Fruit fly (Drosophila melanogaster) whole organism, wandering third instar larva: ENCODE measurements around the gene CG9328.

Source experiments
- Abd-B ChIP-seq: fragments of >200 bp; optimal IDR thresholded peaks from 2 replicates; lab custom pipeline; 2017; ENCODE audit warnings: missing biosample characterization, missing genetic modification characterization
- CG32264 ChIP-seq: fragments of 200-800 bp; sonication (Bioruptor generic); optimal IDR thresholded peaks from 2 replicates; lab custom pipeline; 2016; ENCODE audit warnings: missing biosample characterization, missing genetic modification characterization
- CG9705 ChIP-seq: fragments of 200-800 bp; sonication (Bioruptor generic); optimal IDR thresholded peaks from 2 replicates; lab custom pipeline; 2018; ENCODE audit warnings: missing biosample characterization, mild to moderate bottlenecking, missing genetic modification characterization
- CrebA ChIP-seq: fragments of 200-800 bp; sonication (Bioruptor generic); optimal IDR thresholded peaks from 2 replicates; lab custom pipeline; 2016; ENCODE audit warnings: missing biosample characterization, mild to moderate bottlenecking, missing genetic modification characterization, borderline replicate concordance
- Dfd ChIP-seq: fragments of >200 bp; optimal IDR thresholded peaks from 2 replicates; lab custom pipeline; 2017; ENCODE audit warnings: missing biosample characterization, missing genetic modification characterization
- Dif ChIP-seq: fragments of 200-275, 200-300 bp; sonication (Bioruptor generic); optimal IDR thresholded peaks from 2 replicates; lab custom pipeline; 2018; ENCODE audit warnings: missing biosample characterization, missing genetic modification characterization; ENCODE audit not compliant: partially characterized antibody
- GATAd ChIP-seq: sonication (Bioruptor generic); optimal IDR thresholded peaks from 2 replicates; lab custom pipeline; 2016; ENCODE audit warnings: missing biosample characterization, missing genetic modification characterization
- HLH106 ChIP-seq: fragments of 200-800 bp; optimal IDR thresholded peaks from 3 replicates; lab custom pipeline; 2019; ENCODE audit warnings: missing biosample characterization, mild to moderate bottlenecking, missing genetic modification characterization, moderate library complexity
- Hnf4 ChIP-seq: fragments of 200-800 bp; sonication (Bioruptor generic); optimal IDR thresholded peaks from 2 replicates; lab custom pipeline; 2016; ENCODE audit warnings: missing biosample characterization, mild to moderate bottlenecking, missing genetic modification characterization
- Hr78 ChIP-seq: fragments of >200 bp; optimal IDR thresholded peaks from 2 replicates; lab custom pipeline; 2017; ENCODE audit warnings: missing biosample characterization, missing genetic modification characterization
- Hr83 ChIP-seq: fragments of 200-300 bp; sonication (Bioruptor generic); optimal IDR thresholded peaks from 2 replicates; lab custom pipeline; 2016; ENCODE audit warnings: missing biosample characterization, mild to moderate bottlenecking, missing genetic modification characterization, moderate library complexity; ENCODE audit not compliant: poor library complexity, severe bottlenecking
- Jra ChIP-seq: sonication (Bioruptor generic); optimal IDR thresholded peaks from 2 replicates; lab custom pipeline; 2016; ENCODE audit warnings: missing biosample characterization, missing genetic modification characterization
- Mio ChIP-seq: sonication (Bioruptor generic); optimal IDR thresholded peaks from 2 replicates; lab custom pipeline; 2016; ENCODE audit warnings: missing biosample characterization, missing genetic modification characterization
- Myc ChIP-seq: fragments of >200 bp; optimal IDR thresholded peaks from 2 replicates; lab custom pipeline; 2017
- N ChIP-seq: fragments of >200 bp; optimal IDR thresholded peaks from 2 replicates; lab custom pipeline; 2018; ENCODE audit warnings: missing biosample characterization, missing external identifiers, missing genetic modification characterization
- OdsH ChIP-seq: fragments of 200-800 bp; sonication (Bioruptor generic); optimal IDR thresholded peaks from 2 replicates; lab custom pipeline; 2016; ENCODE audit warnings: missing biosample characterization, mild to moderate bottlenecking, missing genetic modification characterization
- Rel ChIP-seq, 2 experiments: fragments of 200-800 bp; sonication (Bioruptor generic) in 1 of 2; optimal IDR thresholded peaks; 2 replicates in 1 of 2; 3 replicates in 1 of 2; lab custom pipeline; 2016 to 2019; ENCODE audit warnings: mild to moderate bottlenecking in 2 of 2, missing biosample characterization in 2 of 2, missing genetic modification characterization in 2 of 2, moderate library complexity in 1 of 2
- Sp1 ChIP-seq: fragments of 200-800 bp; sonication (Bioruptor generic); optimal IDR thresholded peaks from 3 replicates; lab custom pipeline; 2019; ENCODE audit warnings: missing biosample characterization, mild to moderate bottlenecking, missing genetic modification characterization, moderate library complexity
- Vsx2 ChIP-seq: fragments of 200-300, 225-300 bp; sonication (Bioruptor generic); optimal IDR thresholded peaks from 2 replicates; lab custom pipeline; 2018; ENCODE audit warnings: missing biosample characterization, missing genetic modification characterization; ENCODE audit not compliant: partially characterized antibody
- br ChIP-seq: fragments of 200-800 bp; sonication (Bioruptor generic); optimal IDR thresholded peaks from 2 replicates; lab custom pipeline; 2016; ENCODE audit warnings: missing biosample characterization, missing genetic modification characterization
- brk ChIP-seq: fragments of 200-800 bp; sonication (Bioruptor generic); optimal IDR thresholded peaks from 2 replicates; lab custom pipeline; 2016; ENCODE audit warnings: missing biosample characterization, mild to moderate bottlenecking, missing genetic modification characterization
- dl ChIP-seq, 2 experiments: fragments of 175-275, 200-275 bp in 1 of 2; fragments of 200-275 bp in 1 of 2; sonication (Bioruptor generic); optimal IDR thresholded peaks; lab custom pipeline; 2018; ENCODE audit warnings: mild to moderate bottlenecking in 2 of 2, missing biosample characterization in 2 of 2, missing genetic modification characterization in 2 of 2, moderate library complexity in 2 of 2; ENCODE audit not compliant: partially characterized antibody in 2 of 2, insufficient read depth in 1 of 2
- dmrt93B ChIP-seq: fragments of 200-800 bp; sonication (Bioruptor generic); optimal IDR thresholded peaks from 2 replicates; lab custom pipeline; 2018; ENCODE audit warnings: missing biosample characterization, mild to moderate bottlenecking, missing genetic modification characterization
- dsf ChIP-seq: sonication (Bioruptor generic); optimal IDR thresholded peaks from 2 replicates; lab custom pipeline; 2016; ENCODE audit warnings: missing biosample characterization, missing genetic modification characterization, borderline replicate concordance
- ey ChIP-seq: fragments of 200-800 bp; sonication (Bioruptor generic); optimal IDR thresholded peaks from 2 replicates; lab custom pipeline; 2016; ENCODE audit warnings: missing biosample characterization, missing genetic modification characterization
- foxo ChIP-seq, 2 experiments: fragments of 200-800 bp; sonication (Bioruptor generic); optimal IDR thresholded peaks; 2 replicates in 1 of 2; 3 replicates in 1 of 2; lab custom pipeline; 2016 to 2017; ENCODE audit warnings: missing biosample characterization in 2 of 2, missing genetic modification characterization in 2 of 2
- fru ChIP-seq: fragments of 200-800 bp; sonication (Bioruptor generic); optimal IDR thresholded peaks from 3 replicates; lab custom pipeline; 2016; ENCODE audit warnings: missing biosample characterization, mild to moderate bottlenecking, missing genetic modification characterization
- h ChIP-seq: fragments of 200-800 bp; sonication (Bioruptor generic); optimal IDR thresholded peaks from 3 replicates; lab custom pipeline; 2016; ENCODE audit warnings: missing biosample characterization, mild to moderate bottlenecking, missing genetic modification characterization
- jim ChIP-seq: fragments of 175-275, 200-325 bp; sonication (Bioruptor generic); optimal IDR thresholded peaks from 2 replicates; lab custom pipeline; 2016; ENCODE audit warnings: missing biosample characterization, mild to moderate bottlenecking, missing genetic modification characterization
- lola ChIP-seq: fragments of >200 bp; optimal IDR thresholded peaks from 2 replicates; lab custom pipeline; 2017; ENCODE audit warnings: missing biosample characterization, missing genetic modification characterization
- pan ChIP-seq: fragments of >200 bp; optimal IDR thresholded peaks from 2 replicates; lab custom pipeline; 2017
- psq ChIP-seq: fragments of 200-800 bp; sonication (Bioruptor generic); optimal IDR thresholded peaks from 3 replicates; lab custom pipeline; 2017; ENCODE audit warnings: missing biosample characterization, mild to moderate bottlenecking, missing genetic modification characterization, moderate library complexity
- rgr ChIP-seq: fragments of 200-800 bp; sonication (Bioruptor generic); optimal IDR thresholded peaks from 3 replicates; lab custom pipeline; 2016; ENCODE audit warnings: missing biosample characterization, mild to moderate bottlenecking, missing genetic modification characterization
- sage ChIP-seq: fragments of 200-800 bp; sonication (Bioruptor generic); optimal IDR thresholded peaks from 2 replicates; lab custom pipeline; 2016; ENCODE audit warnings: missing biosample characterization, mild to moderate bottlenecking, missing genetic modification characterization
- sv ChIP-seq: fragments of 200-800 bp; sonication (Bioruptor generic); optimal IDR thresholded peaks from 3 replicates; lab custom pipeline; 2016; ENCODE audit warnings: missing biosample characterization, missing genetic modification characterization
- tai ChIP-seq: sonication (Bioruptor generic); optimal IDR thresholded peaks from 2 replicates; lab custom pipeline; 2016; ENCODE audit warnings: missing biosample characterization, missing genetic modification characterization
- usp ChIP-seq: fragments of >200 bp; optimal IDR thresholded peaks from 2 replicates; lab custom pipeline; 2017; ENCODE audit warnings: missing biosample characterization, missing genetic modification characterization
- woc ChIP-seq: sonication (Bioruptor generic); optimal IDR thresholded peaks from 2 replicates; lab custom pipeline; 2016; ENCODE audit warnings: missing biosample characterization, mild to moderate bottlenecking, missing genetic modification characterization

Gene CG9328

dm6 chr2L:20760956-20761355 lies 36.6 kb upstream of the CG9328 start:
- TF ChIP-seq rgr: peak; percentile 24
- TF ChIP-seq sv (GFP tag; lab: Kevin White, UChicago): no peak
- TF ChIP-seq h (GFP tag; lab: Kevin White, UChicago): peak; percentile 16
- TF ChIP-seq tai (GFP tag; lab: Kevin White, UChicago): no peak
- TF ChIP-seq CG32264 (GFP tag; lab: Kevin White, UChicago): no peak
- no peak for TF ChIP-seq dmrt93B
- TF ChIP-seq Hr83 (GFP tag; lab: Kevin White, UChicago): no peak
- no peak for TF ChIP-seq Dif (GFP tag; lab: Kevin White, UChicago)
- no peak for TF ChIP-seq Mio (GFP tag; lab: Kevin White, UChicago)
- no peak for TF ChIP-seq Hnf4 (GFP tag; lab: Kevin White, UChicago)
- TF ChIP-seq fru: no peak
- TF ChIP-seq foxo (GFP tag; optimal IDR thresholded peaks at IDR 0.05; lab: Kevin White, UChicago): no peak
- no peak for TF ChIP-seq Abd-B (GFP tag; lab: Kevin White, UChicago)
- TF ChIP-seq pan: no peak
- TF ChIP-seq jim (GFP tag; lab: Kevin White, UChicago): no peak
- no peak for TF ChIP-seq woc
- TF ChIP-seq br (GFP tag; lab: Kevin White, UChicago): no peak
- no peak for TF ChIP-seq Rel (GFP tag; optimal IDR thresholded peaks at IDR 0.05; lab: Kevin White, UChicago)
- peak; percentile 100 for TF ChIP-seq Rel (tag; optimal IDR thresholded peaks at IDR 0.05; lab: Kevin White, UChicago)
- TF ChIP-seq OdsH: no peak
- TF ChIP-seq lola (GFP tag; lab: Kevin White, UChicago): no peak

- no peak for TF ChIP-seq Myc (lab: Kevin White, UChicago)
- peak; percentile 46 for TF ChIP-seq Jra (GFP tag; lab: Kevin White, UChicago)
- peak; percentile 49 for TF ChIP-seq dsf (GFP tag; lab: Kevin White, UChicago)
- TF ChIP-seq Hr78: no peak
- no peak for TF ChIP-seq pan
- peak; percentile 91 for TF ChIP-seq rgr
- TF ChIP-seq sv (GFP tag; lab: Kevin White, UChicago): peak; percentile 33
- peak; percentile 81 for TF ChIP-seq Sp1 (GFP tag; lab: Kevin White, UChicago)
- TF ChIP-seq Rel (GFP tag; optimal IDR thresholded peaks at IDR 0.05; lab: Kevin White, UChicago): peak; percentile 9
- peak; percentile 42 for TF ChIP-seq Rel (tag; optimal IDR thresholded peaks at IDR 0.05; lab: Kevin White, UChicago)
- TF ChIP-seq jim (GFP tag; lab: Kevin White, UChicago): no peak
- no peak for TF ChIP-seq Vsx2 (GFP tag; lab: Kevin White, UChicago)
- no peak for TF ChIP-seq GATAd (GFP tag; lab: Kevin White, UChicago)
- no peak for TF ChIP-seq CrebA (GFP tag; lab: Kevin White, UChicago)
- TF ChIP-seq tai (GFP tag; lab: Kevin White, UChicago): no peak
- peak; percentile 79 for TF ChIP-seq brk (GFP tag; lab: Kevin White, UChicago)
- TF ChIP-seq usp: no peak
- peak in 1 of 2 experiments; percentile 89 for TF ChIP-seq foxo (GFP tag; optimal IDR thresholded peaks at IDR 0.05; lab: Kevin White, UChicago)
- TF ChIP-seq OdsH: peak; percentile 88
- TF ChIP-seq Dfd (GFP tag; lab: Kevin White, UChicago): no peak
- peak; percentile 40 for TF ChIP-seq woc
- TF ChIP-seq Hr83 (GFP tag; lab: Kevin White, UChicago): no peak
- TF ChIP-seq CG9705 (GFP tag; lab: Kevin White, UChicago): peak; percentile 6
- TF ChIP-seq Abd-B (GFP tag; lab: Kevin White, UChicago): no peak
- TF ChIP-seq HLH106: peak; percentile 82
- peak; percentile 88 for TF ChIP-seq h (GFP tag; lab: Kevin White, UChicago)
- no peak for TF ChIP-seq dl (GFP tag; optimal IDR thresholded peaks at IDR 0.05; lab: Kevin White, UChicago; ENCODE audit: insufficient read depth in 1 of 2, partially characterized antibody in 2 of 2)
- TF ChIP-seq br (GFP tag; lab: Kevin White, UChicago): peak; percentile 27
- TF ChIP-seq N (GFP tag; lab: Kevin White, UChicago): no peak
- peak; percentile 64 for TF ChIP-seq ey
- TF ChIP-seq psq (GFP tag; lab: Kevin White, UChicago): peak; percentile 86
- peak; percentile 73 for TF ChIP-seq sage
- peak; percentile 74 for TF ChIP-seq Hnf4 (GFP tag; lab: Kevin White, UChicago)
- TF ChIP-seq dmrt93B: peak; percentile 59
- TF ChIP-seq CG32264 (GFP tag; lab: Kevin White, UChicago): no peak
- no peak for TF ChIP-seq lola (GFP tag; lab: Kevin White, UChicago)
- peak; percentile 58 for TF ChIP-seq fru
- no peak for TF ChIP-seq Mio (GFP tag; lab: Kevin White, UChicago)
- no peak for TF ChIP-seq Dif (GFP tag; lab: Kevin White, UChicago)
Measured at dm6 chr2L:20761951-20762538, 35.5 kb upstream of the CG9328 start.
